Worm (Caenorhabditis elegans) whole organism, L4 larva: ENCODE results near the gene nhr-101.

Experiments
- nhr-10 ChIP-seq: fragments of 150-350 bp; optimal IDR thresholded peaks from 2 replicates; lab custom pipeline; 2014; ENCODE audit warnings: missing biosample characterization, missing genetic modification characterization
- snpc-4 ChIP-seq: fragments of 150-350 bp; optimal IDR thresholded peaks from 2 replicates; lab custom pipeline; 2014; ENCODE audit warnings: missing biosample characterization, missing genetic modification characterization

- no peak for TF ChIP-seq snpc-4
- no peak for TF ChIP-seq nhr-10 (tag; lab: Kevin White, UChicago)
These were observed 16.0 kb upstream of the nhr-101 start, which contains the start of gene duo-1 for ce11 chrV:11554260-11554659.
